Worm (Caenorhabditis elegans): ENCODE measurements around the gene F59A1.11.

The F59A1.11 gene

ce11 chrV:17699659-17700058 lies 33.9 kb upstream of the F59A1.11 start, which contains the start of gene Y26G10.6:
TSS of gene Y26G10.6 (plus strand) at chrV:17699959.
- TF ChIP-seq sea-1 (GFP tag; conservative IDR thresholded peaks at IDR 0.05) (no peak), tbx-37 (GFP tag; conservative IDR thresholded peaks at IDR 0.05) (no peak), ceh-36 (tag; optimal IDR thresholded peaks at IDR 0.05) (no peak), hmg-4 (GFP tag; optimal IDR thresholded peaks at IDR 0.05) (no peak), ama-1 (optimal IDR thresholded peaks at IDR 0.05) (no peak), scrt-1 (GFP tag; IDR thresholded peaks at IDR 0.05) (no peak), hmbx-1 (tag; optimal IDR thresholded peaks at IDR 0.05) (no peak), aly-1 (tag; optimal IDR thresholded peaks at IDR 0.05) (no peak)

- TF ChIP-seq ama-1 (optimal IDR thresholded peaks at IDR 0.05) (no peak), F13C5.2 (tag; optimal IDR thresholded peaks at IDR 0.05) (no peak), sea-1 (GFP tag; conservative IDR thresholded peaks at IDR 0.05) (no peak), hmg-4 (GFP tag; optimal IDR thresholded peaks at IDR 0.05) (no peak), tbx-11 (GFP tag; IDR thresholded peaks at IDR 0.05) (no peak), scrt-1 (GFP tag; IDR thresholded peaks at IDR 0.05) (no peak), hmbx-1 (tag; optimal IDR thresholded peaks at IDR 0.05) (no peak), flt-1 (GFP tag; IDR thresholded peaks at IDR 0.05) (no peak), pes-1 (GFP tag; IDR thresholded peaks at IDR 0.05) (no peak), ceh-36 (tag; optimal IDR thresholded peaks at IDR 0.05) (no peak), ets-7 (tag; optimal IDR thresholded peaks at IDR 0.05) (no peak), tra-4 (tag; optimal IDR thresholded peaks at IDR 0.05) (no peak), B0310.2 (tag; optimal IDR thresholded peaks at IDR 0.05) (no peak), aly-1 (tag; optimal IDR thresholded peaks at IDR 0.05) (no peak)
These were observed 33.3 kb upstream of the F59A1.11 start, which contains the start of gene Y26G10.4 for ce11 chrV:17699097-17699496. TSS of gene Y26G10.4 (minus strand) at chrV:17699197.

- no peak for TF ChIP-seq tra-4 (tag; optimal IDR thresholded peaks at IDR 0.05)
- TF ChIP-seq ama-1 (optimal IDR thresholded peaks at IDR 0.05), result no peak
- no peak for TF ChIP-seq sea-1 (GFP tag; conservative IDR thresholded peaks at IDR 0.05)
- TF ChIP-seq aly-1 (tag; optimal IDR thresholded peaks at IDR 0.05), result no peak
- TF ChIP-seq ets-7 (tag; optimal IDR thresholded peaks at IDR 0.05), result no peak
- no peak for TF ChIP-seq ceh-13 (GFP tag; optimal IDR thresholded peaks at IDR 0.05)
- TF ChIP-seq hnd-1 (tag; optimal IDR thresholded peaks at IDR 0.05), result no peak
- TF ChIP-seq pes-1 (GFP tag; IDR thresholded peaks at IDR 0.05), result no peak
- no peak for TF ChIP-seq hmbx-1 (tag; optimal IDR thresholded peaks at IDR 0.05)
- TF ChIP-seq F13C5.2 (tag; optimal IDR thresholded peaks at IDR 0.05), result no peak
- no peak for TF ChIP-seq flt-1 (GFP tag; IDR thresholded peaks at IDR 0.05)
- TF ChIP-seq scrt-1 (GFP tag; IDR thresholded peaks at IDR 0.05), result no peak
These were observed 30.9 kb upstream of the F59A1.11 start, which contains the start of gene spp-29 for ce11 chrV:17696753-17697152. TSS of gene spp-29 (minus strand) at chrV:17696853.

ce11 chrV:17695802-17696201 lies 30.0 kb upstream of the F59A1.11 start, which contains the start of gene Y26G10.1:
TSS of gene Y26G10.1 (minus strand) at chrV:17695902.
- no peak for TF ChIP-seq F13C5.2 (tag; optimal IDR thresholded peaks at IDR 0.05)

- TF ChIP-seq hmg-4 (GFP tag; optimal IDR thresholded peaks at IDR 0.05), result no peak
- TF ChIP-seq ama-1 (optimal IDR thresholded peaks at IDR 0.05), result no peak
- TF ChIP-seq tbx-37 (GFP tag; conservative IDR thresholded peaks at IDR 0.05), result no peak
- no peak for TF ChIP-seq ets-7 (tag; optimal IDR thresholded peaks at IDR 0.05)
- TF ChIP-seq hnd-1 (tag; optimal IDR thresholded peaks at IDR 0.05), result no peak
- TF ChIP-seq scrt-1 (GFP tag; IDR thresholded peaks at IDR 0.05), result no peak
- no peak for TF ChIP-seq pes-1 (GFP tag; IDR thresholded peaks at IDR 0.05)
- TF ChIP-seq sea-1 (GFP tag; conservative IDR thresholded peaks at IDR 0.05), result no peak
- TF ChIP-seq tbx-11 (GFP tag; IDR thresholded peaks at IDR 0.05), result no peak
- TF ChIP-seq ceh-13 (GFP tag; optimal IDR thresholded peaks at IDR 0.05), result no peak
- TF ChIP-seq F13C5.2 (tag; optimal IDR thresholded peaks at IDR 0.05), result no peak
- TF ChIP-seq ceh-36 (tag; optimal IDR thresholded peaks at IDR 0.05), result no peak
- TF ChIP-seq tra-4 (tag; optimal IDR thresholded peaks at IDR 0.05), result no peak
- TF ChIP-seq aly-1 (tag; optimal IDR thresholded peaks at IDR 0.05), result no peak
- TF ChIP-seq hmbx-1 (tag; optimal IDR thresholded peaks at IDR 0.05), result no peak
- TF ChIP-seq flt-1 (GFP tag; IDR thresholded peaks at IDR 0.05), result no peak
- TF ChIP-seq B0310.2 (tag; optimal IDR thresholded peaks at IDR 0.05), result no peak
These were observed 28.5 kb upstream of the F59A1.11 start for ce11 chrV:17694260-17694659.

- no peak for TF ChIP-seq ets-7 (tag; optimal IDR thresholded peaks at IDR 0.05)
- TF ChIP-seq tbx-11 (GFP tag; IDR thresholded peaks at IDR 0.05), result no peak
- no peak for TF ChIP-seq ceh-36 (tag; optimal IDR thresholded peaks at IDR 0.05)
- no peak for TF ChIP-seq flt-1 (GFP tag; IDR thresholded peaks at IDR 0.05)
- no peak for TF ChIP-seq B0310.2 (tag; optimal IDR thresholded peaks at IDR 0.05)
- TF ChIP-seq hnd-1 (tag; optimal IDR thresholded peaks at IDR 0.05), result no peak
These were observed 25.1 kb upstream of the F59A1.11 start, which contains the start of gene F59A1.13 for ce11 chrV:17690922-17691321. TSS of gene F59A1.13 (minus strand) at chrV:17691022.

ce11 chrV:17686852-17687251 lies 21.0 kb upstream of the F59A1.11 start, which contains the start of gene F59A1.18:
TSS of gene F59A1.18 (minus strand) at chrV:17686952.
- TF ChIP-seq ceh-36 (tag; optimal IDR thresholded peaks at IDR 0.05), result no peak
- no peak for TF ChIP-seq B0310.2 (tag; optimal IDR thresholded peaks at IDR 0.05)
- TF ChIP-seq hnd-1 (tag; optimal IDR thresholded peaks at IDR 0.05), result no peak
- no peak for TF ChIP-seq flt-1 (GFP tag; IDR thresholded peaks at IDR 0.05)
- no peak for TF ChIP-seq sea-1 (GFP tag; conservative IDR thresholded peaks at IDR 0.05)
- TF ChIP-seq pes-1 (GFP tag; IDR thresholded peaks at IDR 0.05), result no peak
- no peak for TF ChIP-seq ama-1 (optimal IDR thresholded peaks at IDR 0.05)
- no peak for TF ChIP-seq hmbx-1 (tag; optimal IDR thresholded peaks at IDR 0.05)

- TF ChIP-seq B0310.2 (tag; optimal IDR thresholded peaks at IDR 0.05) (no peak), ceh-13 (GFP tag; optimal IDR thresholded peaks at IDR 0.05) (no peak), flt-1 (GFP tag; IDR thresholded peaks at IDR 0.05) (no peak), hmg-4 (GFP tag; optimal IDR thresholded peaks at IDR 0.05) (no peak), scrt-1 (GFP tag; IDR thresholded peaks at IDR 0.05) (no peak), tbx-37 (GFP tag; conservative IDR thresholded peaks at IDR 0.05) (no peak), hnd-1 (tag; optimal IDR thresholded peaks at IDR 0.05) (no peak), ama-1 (optimal IDR thresholded peaks at IDR 0.05) (no peak), tbx-11 (GFP tag; IDR thresholded peaks at IDR 0.05) (no peak), ets-7 (tag; optimal IDR thresholded peaks at IDR 0.05) (no peak), pes-1 (GFP tag; IDR thresholded peaks at IDR 0.05) (no peak), tra-4 (tag; optimal IDR thresholded peaks at IDR 0.05) (no peak), hmbx-1 (tag; optimal IDR thresholded peaks at IDR 0.05) (no peak), F13C5.2 (tag; optimal IDR thresholded peaks at IDR 0.05) (no peak), ceh-36 (tag; optimal IDR thresholded peaks at IDR 0.05) (no peak)
These were observed 19.1 kb upstream of the F59A1.11 start, which contains the start of the genes F59A1.16 and F59A1.6 for ce11 chrV:17684857-17685256. TSS of gene F59A1.16 (minus strand) at chrV:17684957. TSS of gene F59A1.6 (plus strand) at chrV:17685141.

All from whole organism, early embryonic.